Fruit fly (Drosophila melanogaster) Kc167 (cell line): Measurements from ENCODE around the gene ab.

Experiments used
- Myc ChIP-seq: fragments of >200 bp; optimal IDR thresholded peaks from 2 replicates; lab custom pipeline; 2017; ENCODE audit warnings: missing external identifiers
- Sin3A ChIP-seq: fragments of >200 bp; optimal IDR thresholded peaks from 2 replicates; lab custom pipeline; 2018; ENCODE audit warnings: missing external identifiers
- h ChIP-seq: fragments of >200 bp; optimal IDR thresholded peaks from 3 replicates; lab custom pipeline; 2018; ENCODE audit warnings: missing external identifiers
- insv ChIP-seq: fragments of >200 bp; optimal IDR thresholded peaks from 3 replicates; lab custom pipeline; 2018; ENCODE audit warnings: missing external identifiers
- psq ChIP-seq: fragments of >200 bp; optimal IDR thresholded peaks from 2 replicates; lab custom pipeline; 2017; ENCODE audit warnings: missing external identifiers
- ttk ChIP-seq: sonication (Bioruptor generic); optimal IDR thresholded peaks from 2 replicates; lab custom pipeline; 2017; ENCODE audit warnings: missing external identifiers

DNA sequence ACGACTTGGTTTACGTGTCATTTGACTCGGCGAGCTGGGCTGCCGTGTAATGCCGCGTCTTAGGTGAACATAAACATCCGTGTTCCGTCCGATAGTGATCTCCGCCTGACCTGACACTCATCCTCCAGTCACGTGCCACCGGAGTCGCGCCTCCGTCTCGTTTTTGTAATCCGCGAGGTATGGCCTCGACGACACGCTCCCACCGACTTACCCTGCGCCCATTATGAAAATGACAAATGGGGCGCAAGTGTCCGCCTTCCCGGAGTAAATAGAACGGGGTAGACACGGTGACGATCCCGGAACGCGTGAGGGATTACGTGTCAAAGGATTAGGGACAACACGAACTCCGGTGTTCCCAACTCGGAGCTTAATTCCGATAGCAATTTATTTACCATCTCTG is 85.3 kb downstream of the ab start:
- TF ChIP-seq insv (lab: Kevin White, UChicago) (no peak), h (lab: Kevin White, UChicago) (no peak), psq (lab: Kevin White, UChicago) (no peak), Myc (lab: Kevin White, UChicago) (no peak), ttk (lab: Kevin White, UChicago) (no peak), Sin3A (lab: Kevin White, UChicago) (no peak)
